Worm (Caenorhabditis elegans) whole organism, L4/young adult: ENCODE results near the gene hsp-75.

ENCODE experiments used
- dao-5 ChIP-seq: sonication (generic microtip); optimal IDR thresholded peaks from 2 replicates; lab custom pipeline; 2016; ENCODE audit warnings: missing genotype, missing genetic modification characterization, moderate library complexity, missing compliant biosample characterization
- him-1 ChIP-seq: sonication (generic microtip); optimal IDR thresholded peaks from 2 replicates; lab custom pipeline; 2016; ENCODE audit warnings: missing genotype, missing genetic modification reagents, missing genetic modification characterization, missing compliant biosample characterization

DNA sequence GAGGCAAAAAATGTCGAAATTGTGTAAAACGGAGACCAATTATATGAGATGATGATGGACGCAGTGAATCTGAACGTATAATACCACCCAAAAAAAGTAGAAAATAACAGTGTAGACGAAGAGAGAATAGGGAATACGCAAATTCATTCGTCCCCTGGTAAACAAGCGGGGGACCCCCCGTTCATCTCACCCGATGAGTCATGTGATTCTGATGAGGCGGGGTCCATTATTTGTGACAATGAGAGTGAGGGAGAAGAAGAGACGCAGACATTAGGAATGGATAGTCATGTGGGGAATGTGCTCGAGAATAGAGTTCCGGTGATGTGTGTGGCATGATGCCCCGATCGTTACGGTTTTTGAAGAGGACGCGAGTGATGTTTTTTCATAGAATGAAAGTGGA, 45.6 kb upstream of the hsp-75 start:
- no peak for TF ChIP-seq him-1
- TF ChIP-seq dao-5 (tag; lab: Kevin White, UChicago) = no peak
